Worm (Caenorhabditis elegans) whole organism, late embryonic: ENCODE results near the gene frpr-3.

ENCODE experiments used
- C08G9.2 ChIP-seq: sonication (generic microtip); optimal IDR thresholded peaks from 2 replicates; lab custom pipeline; 2016; ENCODE audit warnings: mild to moderate bottlenecking, missing genetic modification characterization, moderate library complexity, missing compliant biosample characterization
- C38D4.7 ChIP-seq: fragments of 200-800 bp; sonication (Bioruptor generic); optimal IDR thresholded peaks from 2 replicates; lab custom pipeline; 2018; ENCODE audit warnings: mild to moderate bottlenecking, missing genetic modification characterization, moderate library complexity, missing compliant biosample characterization
- F13H6.1 ChIP-seq: sonication (generic microtip); optimal IDR thresholded peaks from 2 replicates; lab custom pipeline; 2016; ENCODE audit warnings: missing genetic modification characterization, missing compliant biosample characterization
- K02D7.2 ChIP-seq: sonication (generic microtip); optimal IDR thresholded peaks from 2 replicates; lab custom pipeline; 2017; ENCODE audit warnings: mild to moderate bottlenecking, missing genetic modification characterization, missing compliant biosample characterization
- Y22D7AL.16 ChIP-seq: sonication (generic microtip); optimal IDR thresholded peaks from 2 replicates; lab custom pipeline; 2016; ENCODE audit warnings: missing genetic modification characterization, missing compliant biosample characterization
- ahr-1 ChIP-seq: sonication (generic microtip); optimal IDR thresholded peaks from 2 replicates; lab custom pipeline; 2016; ENCODE audit warnings: missing genetic modification characterization, missing compliant biosample characterization
- ceh-14 ChIP-seq: sonication (generic microtip); optimal IDR thresholded peaks from 2 replicates; lab custom pipeline; 2016; ENCODE audit warnings: missing genotype, missing genetic modification characterization, missing compliant biosample characterization
- ceh-19 ChIP-seq: fragments of 200-800 bp; sonication (Bioruptor generic); optimal IDR thresholded peaks from 2 replicates; lab custom pipeline; 2018; ENCODE audit warnings: mild to moderate bottlenecking, missing genetic modification characterization, missing compliant biosample characterization
- ceh-22 ChIP-seq: sonication (generic microtip); optimal IDR thresholded peaks from 2 replicates; lab custom pipeline; 2017; ENCODE audit warnings: missing biosample characterization, missing genetic modification characterization
- ceh-31 ChIP-seq: sonication (generic microtip); optimal IDR thresholded peaks from 2 replicates; lab custom pipeline; 2016; ENCODE audit warnings: missing genetic modification characterization, missing compliant biosample characterization
- ceh-34 ChIP-seq: sonication (generic microtip); optimal IDR thresholded peaks from 2 replicates; lab custom pipeline; 2016; ENCODE audit warnings: mild to moderate bottlenecking, missing genetic modification characterization, missing compliant biosample characterization
- ceh-6 ChIP-seq: fragments of 200-800 bp; sonication (Bioruptor generic); optimal IDR thresholded peaks from 2 replicates; lab custom pipeline; 2018; ENCODE audit warnings: mild to moderate bottlenecking, missing genetic modification characterization, missing compliant biosample characterization
- ceh-9 ChIP-seq: sonication (generic microtip); optimal IDR thresholded peaks from 2 replicates; lab custom pipeline; 2016; ENCODE audit warnings: mild to moderate bottlenecking, missing genetic modification characterization, inconsistent platforms, missing compliant biosample characterization
- che-1 ChIP-seq: sonication (generic microtip); optimal IDR thresholded peaks from 2 replicates; lab custom pipeline; 2016; ENCODE audit warnings: mild to moderate bottlenecking, missing genetic modification characterization, missing compliant biosample characterization
- dve-1 ChIP-seq: sonication (generic microtip); optimal IDR thresholded peaks from 2 replicates; lab custom pipeline; 2017; ENCODE audit warnings: antibody characterized with exemption, mild to moderate bottlenecking, missing genetic modification characterization, missing compliant biosample characterization
- eyg-1 ChIP-seq: sonication (generic microtip); optimal IDR thresholded peaks from 2 replicates; lab custom pipeline; 2016; ENCODE audit warnings: missing genotype, missing genetic modification characterization, missing compliant biosample characterization
- fax-1 ChIP-seq: sonication (generic microtip); optimal IDR thresholded peaks from 2 replicates; lab custom pipeline; 2016; ENCODE audit warnings: missing genotype, missing genetic modification characterization, missing compliant biosample characterization
- fkh-10 ChIP-seq: fragments of 150-350 bp; optimal IDR thresholded peaks from 2 replicates; lab custom pipeline; 2014; ENCODE audit warnings: missing biosample characterization, missing genetic modification reagents, missing genetic modification characterization
- fkh-6 ChIP-seq: sonication (generic microtip); optimal IDR thresholded peaks from 2 replicates; lab custom pipeline; 2016; ENCODE audit warnings: missing genetic modification characterization, missing compliant biosample characterization
- gmeb-2 ChIP-seq: sonication (generic microtip); optimal IDR thresholded peaks from 2 replicates; lab custom pipeline; 2016; ENCODE audit warnings: missing genetic modification characterization, inconsistent platforms, missing compliant biosample characterization
- hlh-8 ChIP-seq: sonication (generic microtip); optimal IDR thresholded peaks from 2 replicates; lab custom pipeline; 2016; ENCODE audit warnings: missing genotype, missing genetic modification characterization, missing compliant biosample characterization
- lim-6 ChIP-seq: sonication (generic microtip); optimal IDR thresholded peaks from 2 replicates; lab custom pipeline; 2016; ENCODE audit warnings: missing genetic modification characterization, missing compliant biosample characterization
- lin-11 ChIP-seq: fragments of 200-800 bp; sonication (Bioruptor generic); optimal IDR thresholded peaks from 2 replicates; lab custom pipeline; 2018; ENCODE audit warnings: mild to moderate bottlenecking, missing genetic modification characterization, missing compliant biosample characterization
- mec-3 ChIP-seq: sonication (generic microtip); optimal IDR thresholded peaks from 2 replicates; lab custom pipeline; 2016; ENCODE audit warnings: borderline replicate concordance, missing genetic modification characterization, missing compliant biosample characterization
- nhr-11 ChIP-seq: fragments of 150-350 bp; optimal IDR thresholded peaks from 2 replicates; lab custom pipeline; 2014; ENCODE audit warnings: missing biosample characterization, missing genetic modification characterization
- npax-4 ChIP-seq: sonication (generic microtip); optimal IDR thresholded peaks from 2 replicates; lab custom pipeline; 2016; ENCODE audit warnings: missing genetic modification characterization, missing compliant biosample characterization
- pag-3 ChIP-seq: sonication (generic microtip); optimal IDR thresholded peaks from 2 replicates; lab custom pipeline; 2016; ENCODE audit warnings: missing compliant biosample characterization, missing genetic modification characterization, borderline replicate concordance
- pat-9 ChIP-seq: fragments of 200-800 bp; sonication (Bioruptor generic); optimal IDR thresholded peaks from 2 replicates; lab custom pipeline; 2018; ENCODE audit warnings: mild to moderate bottlenecking, missing genetic modification characterization, moderate library complexity, missing compliant biosample characterization
- pax-1 ChIP-seq: fragments of 150-350 bp; optimal IDR thresholded peaks from 2 replicates; lab custom pipeline; 2014; ENCODE audit warnings: missing biosample characterization, missing genetic modification characterization
- pha-2 ChIP-seq: sonication (generic microtip); optimal IDR thresholded peaks from 2 replicates; lab custom pipeline; 2017; ENCODE audit warnings: mild to moderate bottlenecking, missing genetic modification characterization, missing compliant biosample characterization
- pha-4 ChIP-seq: fragments of 150-350 bp; optimal IDR thresholded peaks from 2 replicates; lab custom pipeline; 2018; ENCODE audit warnings: missing biosample characterization, missing genetic modification reagents, missing genetic modification characterization
- pqm-1 ChIP-seq: sonication (generic microtip); optimal IDR thresholded peaks from 2 replicates; lab custom pipeline; 2016; ENCODE audit warnings: missing genetic modification characterization, missing compliant biosample characterization
- ref-2 ChIP-seq: sonication (generic microtip); optimal IDR thresholded peaks from 2 replicates; lab custom pipeline; 2016; ENCODE audit warnings: missing genetic modification characterization, missing compliant biosample characterization
- rnt-1 ChIP-seq: sonication (generic microtip); optimal IDR thresholded peaks from 2 replicates; lab custom pipeline; 2016; ENCODE audit warnings: missing genetic modification characterization, missing compliant biosample characterization
- syd-9 ChIP-seq: sonication (generic microtip); optimal IDR thresholded peaks from 2 replicates; lab custom pipeline; 2016; ENCODE audit warnings: mild to moderate bottlenecking, missing genetic modification characterization, moderate library complexity, missing compliant biosample characterization
- tbx-2 ChIP-seq: sonication (generic microtip); optimal IDR thresholded peaks from 2 replicates; lab custom pipeline; 2016; ENCODE audit warnings: missing genetic modification characterization, missing compliant biosample characterization
- tbx-7 ChIP-seq: sonication (generic microtip); optimal IDR thresholded peaks from 2 replicates; lab custom pipeline; 2016; ENCODE audit warnings: missing genotype, missing genetic modification characterization, missing compliant biosample characterization
- unc-86 ChIP-seq: sonication (generic microtip); optimal IDR thresholded peaks from 2 replicates; lab custom pipeline; 2016; ENCODE audit warnings: missing genetic modification characterization, missing compliant biosample characterization

Gene frpr-3

DNA sequence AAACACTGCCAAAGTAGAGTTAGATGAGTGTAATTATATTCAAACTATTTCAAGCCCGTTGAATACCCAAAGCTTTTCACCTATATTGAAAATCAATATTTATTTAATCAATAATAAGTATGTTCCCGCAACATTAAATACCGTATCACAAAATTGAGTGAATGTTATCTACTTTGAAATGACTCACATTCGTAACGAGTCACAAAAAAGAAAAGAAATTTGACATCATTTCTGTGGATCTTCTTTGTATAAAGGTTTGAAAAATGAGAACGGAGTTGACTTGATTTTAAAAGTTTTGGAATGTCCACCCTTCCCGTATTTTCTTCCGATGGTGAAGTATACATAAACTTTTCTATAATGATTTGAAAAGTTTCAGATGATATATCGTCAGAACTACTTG is 35.7 kb upstream of the frpr-3 start, which contains the start of gene srr-10:
srr-10 (plus strand) TSS at position 301 of the 400 bp plus-strand sequence.
- no peak for TF ChIP-seq ceh-9
- no peak for TF ChIP-seq fax-1 (tag; lab: Kevin White, UChicago)
- no peak for TF ChIP-seq ref-2 (tag; lab: Kevin White, UChicago)

DNA sequence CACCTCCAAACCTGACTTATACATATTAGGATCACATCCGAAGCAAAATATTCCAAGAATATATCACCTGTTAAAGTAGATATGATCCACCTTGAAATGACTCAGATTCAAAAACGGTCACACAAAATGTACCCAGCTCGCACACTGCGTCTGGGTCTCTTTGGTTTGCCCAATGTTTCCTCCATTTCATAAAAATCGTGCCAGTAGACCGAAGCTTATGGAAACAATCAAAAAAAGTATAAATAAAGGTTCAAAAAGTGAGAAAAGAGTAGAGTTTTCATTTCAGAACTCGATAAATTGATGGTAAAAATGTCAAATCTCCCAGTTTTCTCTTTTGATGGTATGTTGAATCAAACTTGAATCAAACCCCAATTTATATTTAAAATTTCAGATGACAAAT is 33.4 kb upstream of the frpr-3 start, which contains the start of gene srr-9:
srr-9 (plus strand) TSS at position 301 of the 400 bp plus-strand sequence.
- no peak for TF ChIP-seq Y22D7AL.16
- no peak for TF ChIP-seq pag-3 (tag; lab: Kevin White, UChicago)
- no peak for TF ChIP-seq fkh-10 (GFP tag; lab: Kevin White, UChicago)
- no peak for TF ChIP-seq ceh-31
- TF ChIP-seq dve-1 (tag; lab: Kevin White, UChicago), result no peak
- TF ChIP-seq tbx-7 (tag; lab: Kevin White, UChicago), result no peak
- no peak for TF ChIP-seq pqm-1 (tag; lab: Kevin White, UChicago)
- TF ChIP-seq fkh-6 (tag; lab: Kevin White, UChicago), result no peak
- no peak for TF ChIP-seq lim-6 (tag; lab: Kevin White, UChicago)
- TF ChIP-seq pat-9, result no peak
- TF ChIP-seq ahr-1, result no peak
- no peak for TF ChIP-seq eyg-1 (tag; lab: Kevin White, UChicago)
- TF ChIP-seq ceh-19 (GFP tag; lab: Kevin White, UChicago), result no peak
- no peak for TF ChIP-seq che-1 (tag; lab: Kevin White, UChicago)
- no peak for TF ChIP-seq tbx-2 (tag; lab: Kevin White, UChicago)
- no peak for TF ChIP-seq syd-9
- TF ChIP-seq mec-3 (tag; lab: Kevin White, UChicago), result no peak

DNA sequence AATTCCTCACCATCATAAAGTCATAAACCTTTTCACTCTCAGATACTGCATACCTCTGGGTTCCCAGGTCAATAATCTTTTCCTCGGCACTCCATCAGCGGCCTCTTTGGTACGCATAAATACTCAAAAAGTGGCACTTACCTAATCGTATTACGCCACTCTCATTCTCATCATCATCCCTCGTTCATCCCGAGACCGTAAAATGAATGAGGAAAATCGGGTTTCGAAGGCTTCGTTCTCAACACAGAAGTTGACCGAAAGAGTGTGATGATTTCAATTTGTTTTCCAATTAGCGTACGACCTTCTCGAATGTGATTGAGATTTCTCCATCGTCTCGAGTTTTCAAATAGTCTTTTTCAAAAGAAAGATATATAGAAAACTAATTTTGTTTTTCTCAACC is 31.1 kb upstream of the frpr-3 start:
- no peak for TF ChIP-seq ceh-19 (GFP tag; lab: Kevin White, UChicago)
- no peak for TF ChIP-seq ceh-31
- TF ChIP-seq ceh-14 (tag; lab: Kevin White, UChicago), result no peak
- no peak for TF ChIP-seq pha-2 (tag; lab: Kevin White, UChicago)
- TF ChIP-seq F13H6.1, result no peak
- no peak for TF ChIP-seq Y22D7AL.16
- TF ChIP-seq lim-6 (tag; lab: Kevin White, UChicago), result no peak
- TF ChIP-seq fax-1 (tag; lab: Kevin White, UChicago), result no peak

DNA sequence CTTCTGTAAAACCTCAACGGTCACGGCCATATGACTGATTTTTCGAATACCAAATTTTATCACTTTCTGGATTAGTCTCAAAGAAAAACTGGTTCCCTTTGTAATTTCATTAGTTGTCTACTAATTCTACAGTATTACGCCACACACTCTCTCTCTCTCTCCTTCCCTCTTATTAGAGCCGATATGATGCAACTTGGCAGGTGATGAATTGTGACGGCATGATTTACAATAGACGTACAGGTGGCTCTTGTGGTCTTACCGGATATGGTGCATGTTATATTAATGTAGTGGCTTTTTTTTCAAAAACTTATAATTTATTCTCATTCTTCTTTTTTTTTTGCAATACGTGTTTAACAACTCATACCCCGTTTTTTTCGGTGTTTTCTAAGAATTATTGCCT is 29.1 kb upstream of the frpr-3 start:
- TF ChIP-seq C08G9.2 (tag; lab: Kevin White, UChicago), result no peak
- no peak for TF ChIP-seq hlh-8 (tag; lab: Kevin White, UChicago)

DNA sequence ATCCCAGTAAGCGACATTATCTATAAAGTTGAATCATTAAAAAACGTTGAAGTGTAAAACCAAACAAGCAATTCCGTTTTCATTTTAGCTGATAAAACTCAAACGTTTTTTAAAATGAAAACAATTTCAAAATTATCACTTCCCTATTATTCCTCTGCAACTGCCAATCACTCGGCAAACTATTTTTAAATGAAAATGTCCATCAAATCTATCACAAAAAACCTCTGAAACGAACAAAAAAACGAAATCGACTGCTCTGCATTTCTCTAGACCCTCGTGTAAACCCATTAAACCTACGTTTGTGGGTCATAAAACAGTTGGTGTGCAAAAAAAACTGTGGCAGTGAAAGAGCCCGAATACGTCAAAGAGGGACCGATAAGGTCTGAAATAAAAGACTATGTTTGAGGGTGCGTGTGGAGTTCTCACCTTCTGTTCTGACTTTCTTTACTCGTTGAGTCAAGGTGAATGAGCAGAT is 28.5 kb upstream of the frpr-3 start, which contains the start of gene fbxl-5:
fbxl-5 (plus strand) TSS at position 425 of the 475 bp plus-strand sequence.
- no peak for TF ChIP-seq C08G9.2 (tag; lab: Kevin White, UChicago)
- no peak for TF ChIP-seq ceh-22 (tag; lab: Kevin White, UChicago)
- TF ChIP-seq unc-86 (tag; lab: Kevin White, UChicago), result no peak
- no peak for TF ChIP-seq K02D7.2 (tag; lab: Kevin White, UChicago)
- no peak for TF ChIP-seq Y22D7AL.16
- TF ChIP-seq pha-2 (tag; lab: Kevin White, UChicago), result no peak
- TF ChIP-seq rnt-1 (tag; lab: Kevin White, UChicago), result no peak
- TF ChIP-seq ceh-19 (GFP tag; lab: Kevin White, UChicago), result no peak

- TF ChIP-seq che-1 (tag; lab: Kevin White, UChicago) (no peak), pha-4 (no peak), lin-11 (tag; lab: Kevin White, UChicago) (no peak), pat-9 (no peak), fax-1 (tag; lab: Kevin White, UChicago) (no peak), pqm-1 (tag; lab: Kevin White, UChicago) (no peak), ceh-34 (tag; lab: Kevin White, UChicago) (no peak), pax-1 (tag; lab: Kevin White, UChicago) (no peak), gmeb-2 (tag; lab: Kevin White, UChicago) (no peak), C38D4.7 (GFP tag; lab: Kevin White, UChicago) (no peak), hlh-8 (tag; lab: Kevin White, UChicago) (no peak), ceh-6 (GFP tag; lab: Kevin White, UChicago) (no peak), ceh-19 (GFP tag; lab: Kevin White, UChicago) (no peak), rnt-1 (tag; lab: Kevin White, UChicago) (no peak), ceh-22 (tag; lab: Kevin White, UChicago) (no peak), lim-6 (tag; lab: Kevin White, UChicago) (no peak), unc-86 (tag; lab: Kevin White, UChicago) (no peak), nhr-11 (no peak), npax-4 (tag; lab: Kevin White, UChicago) (no peak), ceh-9 (no peak)
Observed at ce11 chrV:7744068-7744467, 27.0 kb upstream of the frpr-3 start.
